Fruit fly (Drosophila melanogaster) whole organism, embryonic: ENCODE measurements around the gene CG12589.

Experiments used
- CG10267 ChIP-seq: fragments of 200-800 bp; sonication (Bioruptor generic); optimal IDR thresholded peaks from 2 replicates; lab custom pipeline; 2018; ENCODE audit warnings: missing biosample characterization, mild to moderate bottlenecking, missing genetic modification characterization, moderate library complexity
- CG12071 ChIP-seq: fragments of 200-800 bp; sonication (Bioruptor generic); optimal IDR thresholded peaks from 3 replicates; lab custom pipeline; 2018; ENCODE audit warnings: missing biosample characterization, mild to moderate bottlenecking, missing genetic modification characterization
- CG13775 ChIP-seq: fragments of 200-800 bp; sonication (Bioruptor generic); optimal IDR thresholded peaks from 3 replicates; lab custom pipeline; 2017; ENCODE audit warnings: missing biosample characterization, mild to moderate bottlenecking, missing genetic modification characterization
- CG15514 ChIP-seq: fragments of 200-800 bp; sonication (Bioruptor generic); optimal IDR thresholded peaks from 3 replicates; lab custom pipeline; 2017; ENCODE audit warnings: missing biosample characterization, missing genetic modification characterization, mild to moderate bottlenecking, moderate library complexity, missing genetic modification reagents
- CG17359 ChIP-seq: fragments of 200-800 bp; sonication (Bioruptor generic); optimal IDR thresholded peaks from 3 replicates; lab custom pipeline; 2018; ENCODE audit warnings: missing biosample characterization, mild to moderate bottlenecking, missing genetic modification characterization, moderate library complexity
- CG1792 ChIP-seq: fragments of 200-800 bp; sonication (Bioruptor generic); optimal IDR thresholded peaks from 2 replicates; lab custom pipeline; 2016; ENCODE audit warnings: missing biosample characterization, missing genetic modification characterization
- CG18476 ChIP-seq: fragments of 200-800 bp; sonication (Bioruptor generic); optimal IDR thresholded peaks from 2 replicates; lab custom pipeline; 2016; ENCODE audit warnings: missing biosample characterization, mild to moderate bottlenecking, missing genetic modification characterization
- CG2129 ChIP-seq: fragments of 200-800 bp; sonication (Bioruptor generic); IDR thresholded peaks from 2 replicates; pipeline ENCODE4 v1.3.6; 2022; ENCODE audit warnings: missing biosample characterization, missing genetic modification characterization; ENCODE audit not compliant: partially characterized antibody
- CG4730 ChIP-seq: fragments of 200-800 bp; sonication (Bioruptor generic); IDR thresholded peaks from 2 replicates; pipeline ENCODE4 v1.3.6; 2022; ENCODE audit warnings: missing biosample characterization, missing genetic modification characterization
- CG6854 ChIP-seq: fragments of 200-800 bp; sonication (Bioruptor generic); optimal IDR thresholded peaks from 3 replicates; lab custom pipeline; 2017; ENCODE audit warnings: missing biosample characterization, mild to moderate bottlenecking, missing genetic modification characterization
- CG7556 ChIP-seq: fragments of 200-800 bp; sonication (Bioruptor generic); optimal IDR thresholded peaks from 2 replicates; lab custom pipeline; 2017; ENCODE audit warnings: missing biosample characterization, mild to moderate bottlenecking, missing genetic modification characterization
- CG7963 ChIP-seq: fragments of 200-800 bp; sonication (Bioruptor generic); IDR thresholded peaks from 3 replicates; pipeline ENCODE4 v1.3.6; 2022; ENCODE audit warnings: missing biosample characterization, missing genetic modification characterization; ENCODE audit not compliant: partially characterized antibody
- CG8089 ChIP-seq: fragments of 200-800 bp; sonication (Bioruptor generic); optimal IDR thresholded peaks from 3 replicates; lab custom pipeline; 2016; ENCODE audit warnings: missing biosample characterization, missing genetic modification characterization
- CG8388 ChIP-seq: fragments of 200-800 bp; sonication (Bioruptor generic); optimal IDR thresholded peaks from 2 replicates; lab custom pipeline; 2019; ENCODE audit warnings: missing biosample characterization, mild to moderate bottlenecking, missing genetic modification characterization, moderate library complexity
- CG8944 ChIP-seq: fragments of 200-800 bp; sonication (Bioruptor generic); optimal IDR thresholded peaks from 3 replicates; lab custom pipeline; 2016; ENCODE audit warnings: missing biosample characterization, missing genetic modification characterization
- CG9797 ChIP-seq: fragments of 200-800 bp; sonication (Bioruptor generic); optimal IDR thresholded peaks from 3 replicates; lab custom pipeline; 2018; ENCODE audit warnings: missing biosample characterization, mild to moderate bottlenecking, missing genetic modification characterization
- Camta ChIP-seq: fragments of 200-800 bp; sonication (Bioruptor generic); optimal IDR thresholded peaks from 2 replicates; lab custom pipeline; 2016; ENCODE audit warnings: missing biosample characterization, missing genetic modification characterization
- D ChIP-seq, 2 experiments: fragments of 200-800 bp in 1 of 2; fragments of >200 bp in 1 of 2; sonication (Bioruptor generic) in 1 of 2; optimal IDR thresholded peaks; 2 replicates in 1 of 2; 3 replicates in 1 of 2; lab custom pipeline; 2017; ENCODE audit warnings: mild to moderate bottlenecking in 1 of 2, missing biosample characterization in 1 of 2, missing genetic modification characterization in 1 of 2, missing genetic modification reagents in 1 of 2
- HLH4C ChIP-seq: fragments of 200-800 bp; sonication (Bioruptor generic); IDR thresholded peaks from 3 replicates; pipeline ENCODE4 v1.3.6; 2022; ENCODE audit warnings: missing biosample characterization, missing genetic modification characterization; ENCODE audit not compliant: partially characterized antibody
- Max ChIP-seq: fragments of 200-800 bp; sonication (Bioruptor generic); optimal IDR thresholded peaks from 2 replicates; lab custom pipeline; 2016; ENCODE audit warnings: missing biosample characterization, mild to moderate bottlenecking, missing genetic modification characterization
- Nf-YA ChIP-seq: fragments of 200-800 bp; sonication (Bioruptor generic); IDR thresholded peaks from 2 replicates; pipeline ENCODE4 v1.3.6; 2022; ENCODE audit warnings: missing biosample characterization, missing genetic modification characterization
- Optix ChIP-seq: fragments of 200-800 bp; sonication (Bioruptor generic); IDR thresholded peaks from 3 replicates; pipeline ENCODE4 v1.3.6; 2022; ENCODE audit warnings: missing biosample characterization, missing genetic modification characterization
- PHDP ChIP-seq: fragments of 200-800 bp; sonication (Bioruptor generic); optimal IDR thresholded peaks from 3 replicates; lab custom pipeline; 2018; ENCODE audit warnings: missing biosample characterization, mild to moderate bottlenecking, missing genetic modification characterization, moderate library complexity
- Scr ChIP-seq: fragments of 200-800 bp; sonication (Bioruptor generic); IDR thresholded peaks from 2 replicates; pipeline ENCODE4 v1.3.6; 2022; ENCODE audit warnings: missing biosample characterization, missing genetic modification characterization; ENCODE audit not compliant: partially characterized antibody
- Sry-β ChIP-seq: fragments of 200-800 bp; sonication (Bioruptor generic); optimal IDR thresholded peaks from 2 replicates; lab custom pipeline; 2018; ENCODE audit warnings: missing biosample characterization, mild to moderate bottlenecking, missing genetic modification characterization, moderate library complexity
- TFAM ChIP-seq: fragments of 200-800 bp; sonication (Bioruptor generic); optimal IDR thresholded peaks from 2 replicates; lab custom pipeline; 2017; ENCODE audit warnings: missing biosample characterization, missing genetic modification characterization, inconsistent platforms
- Taf1 ChIP-seq: fragments of 200-800 bp; sonication (Bioruptor generic); IDR thresholded peaks from 2 replicates; pipeline ENCODE4 v1.3.6; 2022; ENCODE audit warnings: missing biosample characterization, missing genetic modification characterization
- Usf ChIP-seq: fragments of 200-800 bp; sonication (Bioruptor generic); optimal IDR thresholded peaks from 2 replicates; lab custom pipeline; 2017; ENCODE audit warnings: missing genotype, missing biosample characterization, missing genetic modification characterization
- Xbp1 ChIP-seq: fragments of 200-800 bp; sonication (Bioruptor generic); optimal IDR thresholded peaks from 3 replicates; lab custom pipeline; 2016; ENCODE audit warnings: missing biosample characterization, mild to moderate bottlenecking, missing genetic modification characterization
- Xrp1 ChIP-seq: fragments of 200-800 bp; sonication (Bioruptor generic); IDR thresholded peaks from 2 replicates; pipeline ENCODE4 v1.3.6; 2022; ENCODE audit warnings: missing biosample characterization, missing genetic modification characterization
- ase ChIP-seq: fragments of 200-800 bp; sonication (Bioruptor generic); IDR thresholded peaks from 3 replicates; pipeline ENCODE4 v1.3.6; 2022; ENCODE audit warnings: missing biosample characterization, missing genetic modification characterization
- az2 ChIP-seq: fragments of 200-800 bp; sonication (Bioruptor generic); optimal IDR thresholded peaks from 3 replicates; lab custom pipeline; 2016; ENCODE audit warnings: missing biosample characterization, missing genetic modification characterization
- bowl ChIP-seq: fragments of 200-800 bp; sonication (Bioruptor generic); IDR thresholded peaks from 2 replicates; pipeline ENCODE4 v1.3.6; 2022; ENCODE audit warnings: missing biosample characterization, missing genetic modification characterization
- cato ChIP-seq: fragments of 200-800 bp; sonication (Bioruptor generic); optimal IDR thresholded peaks from 2 replicates; lab custom pipeline; 2016; ENCODE audit warnings: missing biosample characterization, missing genetic modification characterization, borderline replicate concordance
- da ChIP-seq: fragments of 200-800 bp; sonication (Bioruptor generic); optimal IDR thresholded peaks from 2 replicates; lab custom pipeline; 2016; ENCODE audit warnings: missing biosample characterization, missing genetic modification characterization
- dan ChIP-seq: fragments of 200-800 bp; sonication (Bioruptor generic); IDR thresholded peaks from 2 replicates; pipeline ENCODE4 v1.3.6; 2022; ENCODE audit warnings: missing biosample characterization, missing genetic modification characterization
- disco-r ChIP-seq: fragments of 200-800 bp; sonication (Bioruptor generic); optimal IDR thresholded peaks from 2 replicates; lab custom pipeline; 2016; ENCODE audit warnings: missing biosample characterization, missing genetic modification characterization
- eve ChIP-seq, 2 experiments: fragments of >200 bp; optimal IDR thresholded peaks; 2 replicates each; lab custom pipeline; 2017; ENCODE audit warnings: missing biosample characterization in 2 of 2, missing genetic modification characterization in 2 of 2
- ewg ChIP-seq: fragments of 200-800 bp; sonication (Bioruptor generic); optimal IDR thresholded peaks from 3 replicates; lab custom pipeline; 2017; ENCODE audit warnings: mild to moderate bottlenecking, missing biosample characterization, missing genetic modification reagents, missing genetic modification characterization
- gem ChIP-seq: fragments of 200-800 bp; sonication (Bioruptor generic); optimal IDR thresholded peaks from 2 replicates; lab custom pipeline; 2019; ENCODE audit warnings: missing biosample characterization, mild to moderate bottlenecking, missing genetic modification characterization, moderate library complexity
- her ChIP-seq: fragments of 200-800 bp; sonication (Bioruptor generic); optimal IDR thresholded peaks from 2 replicates; lab custom pipeline; 2016; ENCODE audit warnings: missing biosample characterization, missing genetic modification characterization
- nom ChIP-seq: fragments of 200-800 bp; sonication (Bioruptor generic); optimal IDR thresholded peaks from 2 replicates; lab custom pipeline; 2017; ENCODE audit warnings: missing biosample characterization, missing genetic modification characterization, mild to moderate bottlenecking, moderate library complexity, missing genetic modification reagents
- oc ChIP-seq: fragments of 200-800 bp; sonication (Bioruptor generic); optimal IDR thresholded peaks from 2 replicates; lab custom pipeline; 2018; ENCODE audit warnings: missing biosample characterization, mild to moderate bottlenecking, missing genetic modification characterization, moderate library complexity
- ranshi ChIP-seq: fragments of 200-800 bp; sonication (Bioruptor generic); IDR thresholded peaks from 2 replicates; pipeline ENCODE4 v1.3.6; 2022; ENCODE audit warnings: missing biosample characterization, missing genetic modification characterization
- scrt ChIP-seq: fragments of 200-800 bp; sonication (Bioruptor generic); optimal IDR thresholded peaks from 2 replicates; lab custom pipeline; 2018; ENCODE audit warnings: missing biosample characterization, mild to moderate bottlenecking, missing genetic modification characterization, moderate library complexity
- stc ChIP-seq: fragments of 200-800 bp; sonication (Bioruptor generic); IDR thresholded peaks from 2 replicates; pipeline ENCODE4 v1.3.6; 2022; ENCODE audit warnings: missing biosample characterization, missing genetic modification characterization
- sug ChIP-seq: fragments of 200-800 bp; optimal IDR thresholded peaks from 2 replicates; lab custom pipeline; 2019; ENCODE audit warnings: missing biosample characterization, mild to moderate bottlenecking, missing genetic modification characterization, moderate library complexity
- tx ChIP-seq: fragments of 200-800 bp; sonication (Bioruptor generic); optimal IDR thresholded peaks from 2 replicates; lab custom pipeline; 2016; ENCODE audit warnings: missing biosample characterization, missing genetic modification characterization

Gene CG12589

dm6 chr3R:5122266-5123096, 16.3 kb downstream of the CG12589 start (continued):
- TF ChIP-seq az2 (GFP tag; lab: Kevin White, UChicago) (no peak), CG10267 (tag; lab: Kevin White, UChicago) (peak; percentile 22), CG2129 (GFP tag; lab: Robert Waterston, UW) (no peak), TFAM (GFP tag; lab: Kevin White, UChicago) (no peak), tx (no peak), oc (tag; lab: Kevin White, UChicago) (peak; percentile 89), nom (no peak), Xrp1 (GFP tag; lab: Robert Waterston, UW) (peak; percentile 44; the same call in 1 of the 2 replicates), CG13775 (GFP tag; lab: Kevin White, UChicago) (no peak), her (GFP tag; lab: Kevin White, UChicago) (no peak), Xbp1 (peak; percentile 12), stc (no peak), CG8388 (GFP tag; lab: Kevin White, UChicago) (no peak), CG8944 (GFP tag; lab: Kevin White, UChicago) (no peak), dan (GFP tag; lab: Robert Waterston, UW) (no peak), Nf-YA (GFP tag; lab: Robert Waterston, UW) (no peak), CG18476 (GFP tag; lab: Kevin White, UChicago) (no peak), HLH4C (no peak), Optix (GFP tag; lab: Robert Waterston, UW) (no peak), ranshi (GFP tag; lab: Robert Waterston, UW) (no peak), Scr (GFP tag; lab: Robert Waterston, UW) (no peak), ase (no peak), D (optimal IDR thresholded peaks at IDR 0.05; lab: Kevin White, UChicago) (no peak), D (GFP tag; optimal IDR thresholded peaks at IDR 0.05; lab: Kevin White, UChicago) (no peak), CG1792 (GFP tag; lab: Kevin White, UChicago) (no peak), Usf (GFP tag; lab: Kevin White, UChicago) (no peak), da (GFP tag; lab: Kevin White, UChicago) (no peak), Sry-β (GFP tag; lab: Kevin White, UChicago) (no peak), CG17359 (no peak), Max (no peak), CG15514 (GFP tag; lab: Kevin White, UChicago) (no peak), CG7963 (GFP tag; lab: Robert Waterston, UW) (no peak), gem (peak; percentile 43), eve (GFP tag; optimal IDR thresholded peaks at IDR 0.05; lab: Kevin White, UChicago) (peak in 1 of 2 experiments; percentile 67), PHDP (tag; lab: Kevin White, UChicago) (no peak), disco-r (GFP tag; lab: Kevin White, UChicago) (no peak), cato (GFP tag; lab: Kevin White, UChicago) (no peak), CG7556 (GFP tag; lab: Kevin White, UChicago) (no peak), CG4730 (GFP tag; lab: Robert Waterston, UW) (no peak), CG12071 (GFP tag; lab: Kevin White, UChicago) (no peak), CG9797 (no peak), scrt (GFP tag; lab: Kevin White, UChicago) (no peak), bowl (GFP tag; lab: Robert Waterston, UW) (no peak), CG8089 (GFP tag; lab: Kevin White, UChicago) (no peak), sug (tag; lab: Kevin White, UChicago) (no peak), CG6854 (no peak), Camta (no peak), ewg (no peak), Taf1 (GFP tag; lab: Robert Waterston, UW) (no peak)
